Worm (Caenorhabditis elegans) whole organism, late embryonic: ENCODE results near the gene nhr-269.

ENCODE experiments used
- ceh-19 ChIP-seq: fragments of 200-800 bp; sonication (Bioruptor generic); optimal IDR thresholded peaks from 2 replicates; lab custom pipeline; 2018; ENCODE audit warnings: mild to moderate bottlenecking, missing genetic modification characterization, missing compliant biosample characterization
- ceh-34 ChIP-seq: sonication (generic microtip); optimal IDR thresholded peaks from 2 replicates; lab custom pipeline; 2016; ENCODE audit warnings: mild to moderate bottlenecking, missing genetic modification characterization, missing compliant biosample characterization
- dmd-4 ChIP-seq: sonication (generic microtip); optimal IDR thresholded peaks from 2 replicates; lab custom pipeline; 2016; ENCODE audit warnings: borderline replicate concordance, missing genetic modification characterization, missing compliant biosample characterization
- npax-4 ChIP-seq: sonication (generic microtip); optimal IDR thresholded peaks from 2 replicates; lab custom pipeline; 2016; ENCODE audit warnings: missing genetic modification characterization, missing compliant biosample characterization
- pha-4 ChIP-seq: fragments of 150-350 bp; optimal IDR thresholded peaks from 2 replicates; lab custom pipeline; 2018; ENCODE audit warnings: missing biosample characterization, missing genetic modification reagents, missing genetic modification characterization

ce11 chrV:15397139-15397538 lies 27.5 kb upstream of the nhr-269 start:
- TF ChIP-seq pha-4 (tag; lab: Kevin White, UChicago) (no peak), npax-4 (tag; lab: Kevin White, UChicago) (no peak), ceh-19 (GFP tag; lab: Kevin White, UChicago) (no peak), ceh-34 (tag; lab: Kevin White, UChicago) (no peak), dmd-4 (no peak)
